Worm (Caenorhabditis elegans) whole organism, mixed stage, embryonic: ENCODE results near the gene F46C5.6.

Experiments
- M03D4.4 ChIP-seq: sonication (generic microtip); optimal IDR thresholded peaks from 2 replicates; lab custom pipeline; 2017; ENCODE audit warnings: mild to moderate bottlenecking, missing genetic modification characterization, missing compliant biosample characterization
- bed-3 ChIP-seq: fragments of 200-800 bp; sonication (Bioruptor generic); optimal IDR thresholded peaks from 3 replicates; lab custom pipeline; 2018; ENCODE audit warnings: mild to moderate bottlenecking, missing genetic modification characterization, moderate library complexity, missing compliant biosample characterization
- blmp-1 ChIP-seq: fragments of 150-350 bp; optimal IDR thresholded peaks from 2 replicates; lab custom pipeline; 2014; ENCODE audit warnings: missing biosample characterization, missing genetic modification characterization
- ceh-39 ChIP-seq: fragments of 150-350 bp; optimal IDR thresholded peaks from 2 replicates; lab custom pipeline; 2014; ENCODE audit warnings: missing biosample characterization, missing genetic modification characterization
- ceh-43 ChIP-seq: fragments of 200-800 bp; sonication (Bioruptor generic); optimal IDR thresholded peaks from 2 replicates; lab custom pipeline; 2018; ENCODE audit warnings: mild to moderate bottlenecking, missing genetic modification characterization, moderate library complexity, missing compliant biosample characterization
- ceh-83 ChIP-seq: fragments of 200-800 bp; sonication (Bioruptor generic); optimal IDR thresholded peaks from 2 replicates; lab custom pipeline; 2018; ENCODE audit warnings: mild to moderate bottlenecking, missing genetic modification characterization, missing compliant biosample characterization
- cnd-1 ChIP-seq: fragments of 200-800 bp; sonication (Bioruptor generic); optimal IDR thresholded peaks from 2 replicates; lab custom pipeline; 2018; ENCODE audit warnings: mild to moderate bottlenecking, missing genetic modification characterization, missing compliant biosample characterization
- drap-1 ChIP-seq: fragments of 200-800 bp; sonication (Bioruptor generic); optimal IDR thresholded peaks from 3 replicates; lab custom pipeline; 2018; ENCODE audit warnings: mild to moderate bottlenecking, missing genetic modification characterization, missing compliant biosample characterization
- elt-3 ChIP-seq: fragments of 150-350 bp; optimal IDR thresholded peaks from 2 replicates; lab custom pipeline; 2014; ENCODE audit warnings: missing biosample characterization, missing genetic modification characterization
- flh-1 ChIP-seq: fragments of 200-800 bp; sonication (Bioruptor generic); optimal IDR thresholded peaks from 2 replicates; lab custom pipeline; 2018; ENCODE audit warnings: mild to moderate bottlenecking, missing genetic modification characterization, moderate library complexity, missing compliant biosample characterization
- ham-2 ChIP-seq: fragments of 200-800 bp; sonication (Bioruptor generic); optimal IDR thresholded peaks from 2 replicates; lab custom pipeline; 2018; ENCODE audit warnings: mild to moderate bottlenecking, missing genetic modification characterization, missing compliant biosample characterization
- hlh-1 ChIP-seq: fragments of 150-350 bp; optimal IDR thresholded peaks from 2 replicates; lab custom pipeline; 2014; ENCODE audit warnings: missing biosample characterization, missing genetic modification reagents, missing genetic modification characterization
- lin-13 ChIP-seq: fragments of 150-350 bp; optimal IDR thresholded peaks from 2 replicates; lab custom pipeline; 2014; ENCODE audit warnings: missing biosample characterization, missing genetic modification characterization
- lin-32 ChIP-seq: fragments of 200-800 bp; sonication (Bioruptor generic); optimal IDR thresholded peaks from 2 replicates; lab custom pipeline; 2018; ENCODE audit warnings: mild to moderate bottlenecking, missing genetic modification characterization, missing compliant biosample characterization
- lsy-2 ChIP-seq: fragments of 150-350 bp; optimal IDR thresholded peaks from 2 replicates; lab custom pipeline; 2014; ENCODE audit warnings: missing biosample characterization, missing genetic modification characterization
- mab-5 ChIP-seq: fragments of 150-350 bp; optimal IDR thresholded peaks from 2 replicates; lab custom pipeline; 2014; ENCODE audit warnings: missing biosample characterization, missing genetic modification characterization
- mep-1 ChIP-seq: fragments of 150-350 bp; optimal IDR thresholded peaks from 2 replicates; lab custom pipeline; 2017; ENCODE audit warnings: missing biosample characterization, missing genetic modification reagents, missing genetic modification characterization, inconsistent platforms
- mls-2 ChIP-seq: sonication (generic microtip); optimal IDR thresholded peaks from 2 replicates; lab custom pipeline; 2016; ENCODE audit warnings: mild to moderate bottlenecking, missing genetic modification characterization, moderate library complexity, missing compliant biosample characterization
- nhr-12 ChIP-seq: fragments of 150-350 bp; optimal IDR thresholded peaks from 2 replicates; lab custom pipeline; 2014; ENCODE audit warnings: missing biosample characterization, missing genetic modification characterization
- nhr-237 ChIP-seq: fragments of 150-350 bp; optimal IDR thresholded peaks from 2 replicates; lab custom pipeline; 2014; ENCODE audit warnings: missing biosample characterization, missing genetic modification characterization
- nhr-28 ChIP-seq: fragments of 150-350 bp; optimal IDR thresholded peaks from 2 replicates; lab custom pipeline; 2014; ENCODE audit warnings: missing biosample characterization, missing genetic modification characterization
- nhr-76 ChIP-seq: sonication (generic microtip); optimal IDR thresholded peaks from 2 replicates; lab custom pipeline; 2017; ENCODE audit warnings: missing biosample characterization, missing genetic modification characterization
- pha-4 ChIP-seq: fragments of 150-350 bp; optimal IDR thresholded peaks from 2 replicates; lab custom pipeline; 2018; ENCODE audit warnings: missing biosample characterization, missing genetic modification reagents, missing genetic modification characterization
- sem-2 ChIP-seq: fragments of 200-800 bp; sonication (Bioruptor generic); optimal IDR thresholded peaks from 2 replicates; lab custom pipeline; 2018; ENCODE audit warnings: mild to moderate bottlenecking, missing genetic modification characterization, missing compliant biosample characterization
- snpc-4 ChIP-seq: fragments of 150-350 bp; optimal IDR thresholded peaks from 2 replicates; lab custom pipeline; 2014; ENCODE audit warnings: missing biosample characterization, missing genetic modification characterization
- sptf-1 ChIP-seq: sonication (generic microtip); optimal IDR thresholded peaks from 2 replicates; lab custom pipeline; 2017; ENCODE audit warnings: mild to moderate bottlenecking, missing genetic modification characterization, moderate library complexity, missing compliant biosample characterization
- tbx-8 ChIP-seq: fragments of 200-800 bp; sonication (Bioruptor generic); optimal IDR thresholded peaks from 2 replicates; lab custom pipeline; 2018; ENCODE audit warnings: mild to moderate bottlenecking, missing genetic modification characterization, moderate library complexity, missing compliant biosample characterization
- unc-120 ChIP-seq: sonication (generic microtip); optimal IDR thresholded peaks from 2 replicates; lab custom pipeline; 2017; ENCODE audit warnings: missing genetic modification characterization, missing compliant biosample characterization; ENCODE audit not compliant: poor library complexity, severe bottlenecking
- unc-62 ChIP-seq: fragments of 150-350 bp; optimal IDR thresholded peaks from 2 replicates; lab custom pipeline; 2014; ENCODE audit warnings: missing biosample characterization, missing genetic modification reagents, missing genetic modification characterization
- zip-8 ChIP-seq: fragments of 150-350 bp; optimal IDR thresholded peaks from 2 replicates; lab custom pipeline; 2014; ENCODE audit warnings: missing biosample characterization, missing genetic modification characterization
- ztf-11 ChIP-seq: fragments of 150-350 bp; optimal IDR thresholded peaks from 2 replicates; lab custom pipeline; 2014; ENCODE audit warnings: missing biosample characterization, missing genetic modification characterization

Gene F46C5.6

ce11 chrII:8818257-8818656 is 26.1 kb downstream of the F46C5.6 start:
- TF ChIP-seq lsy-2 (tag; lab: Kevin White, UChicago), result no peak
- no peak for TF ChIP-seq ceh-43 (GFP tag; lab: Kevin White, UChicago)
- TF ChIP-seq M03D4.4, result no peak
- no peak for TF ChIP-seq ztf-11 (tag; lab: Kevin White, UChicago)
- TF ChIP-seq snpc-4 (tag; lab: Kevin White, UChicago), result no peak
- no peak for TF ChIP-seq tbx-8 (GFP tag; lab: Kevin White, UChicago)
- no peak for TF ChIP-seq blmp-1
- TF ChIP-seq mep-1 (tag; lab: Kevin White, UChicago), result no peak
- no peak for TF ChIP-seq zip-8
- no peak for TF ChIP-seq ceh-39 (tag; lab: Kevin White, UChicago)
- no peak for TF ChIP-seq nhr-12 (tag; lab: Kevin White, UChicago)
- no peak for TF ChIP-seq bed-3 (GFP tag; lab: Kevin White, UChicago)
- TF ChIP-seq unc-120, result no peak
- no peak for TF ChIP-seq mab-5
- no peak for TF ChIP-seq pha-4 (tag; lab: Kevin White, UChicago)
- no peak for TF ChIP-seq drap-1 (GFP tag; lab: Kevin White, UChicago)

DNA sequence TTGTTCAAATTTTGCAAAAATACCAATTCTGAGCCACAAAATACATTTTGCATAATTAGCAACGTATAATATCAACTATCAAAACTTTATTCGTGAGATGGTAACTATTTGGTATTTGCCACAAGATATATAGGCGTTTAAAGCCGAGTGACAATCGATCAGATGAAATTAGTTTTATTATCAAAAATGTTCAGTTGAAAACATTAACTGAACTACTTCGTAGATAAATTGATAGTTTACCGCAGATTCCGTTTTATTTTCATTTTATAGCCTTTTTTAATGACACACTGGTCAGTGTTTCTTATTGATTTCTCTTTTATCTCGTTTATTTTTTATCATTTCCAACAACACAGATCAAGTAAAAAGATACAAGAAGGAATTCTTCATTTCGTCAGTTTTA is 27.1 kb downstream of the F46C5.6 start:
- TF ChIP-seq mab-5, result no peak
- TF ChIP-seq mep-1 (tag; lab: Kevin White, UChicago), result no peak
- no peak for TF ChIP-seq unc-62 (GFP tag; lab: Kevin White, UChicago)
- no peak for TF ChIP-seq M03D4.4
- TF ChIP-seq snpc-4 (tag; lab: Kevin White, UChicago), result no peak
- no peak for TF ChIP-seq nhr-28 (tag; lab: Kevin White, UChicago)
- TF ChIP-seq, all 35 proteins: peak for 0

ce11 chrII:8814231-8814630 is 30.1 kb downstream of the F46C5.6 start:
- no peak for TF ChIP-seq mab-5
- TF ChIP-seq unc-120, result no peak
- no peak for TF ChIP-seq ham-2 (GFP tag; lab: Kevin White, UChicago)
- TF ChIP-seq pha-4 (tag; lab: Kevin White, UChicago), result no peak
- TF ChIP-seq snpc-4 (tag; lab: Kevin White, UChicago), result no peak
- TF ChIP-seq mls-2 (tag; lab: Kevin White, UChicago), result no peak
- TF ChIP-seq bed-3 (GFP tag; lab: Kevin White, UChicago), result no peak
- no peak for TF ChIP-seq zip-8
- TF ChIP-seq nhr-76 (tag; lab: Kevin White, UChicago), result no peak
- TF ChIP-seq, all 35 proteins: peak for 0

ce11 chrII:8813659-8814058 is 30.7 kb downstream of the F46C5.6 start:
- no peak for TF ChIP-seq sptf-1 (tag; lab: Kevin White, UChicago)
- TF ChIP-seq elt-3 (tag; lab: Kevin White, UChicago), result no peak
- TF ChIP-seq mls-2 (tag; lab: Kevin White, UChicago), result no peak
- no peak for TF ChIP-seq unc-62 (GFP tag; lab: Kevin White, UChicago)
- TF ChIP-seq drap-1 (GFP tag; lab: Kevin White, UChicago), result no peak
- TF ChIP-seq lin-32, result no peak
- TF ChIP-seq sem-2 (GFP tag; lab: Kevin White, UChicago), result no peak
- TF ChIP-seq hlh-1 (tag; lab: Kevin White, UChicago), result no peak
- TF ChIP-seq cnd-1 (tag; lab: Kevin White, UChicago), result no peak
- no peak for TF ChIP-seq unc-120
- TF ChIP-seq ham-2 (GFP tag; lab: Kevin White, UChicago), result no peak

- TF ChIP-seq sptf-1 (tag; lab: Kevin White, UChicago) (no peak), tbx-8 (GFP tag; lab: Kevin White, UChicago) (no peak), unc-120 (no peak), ztf-11 (tag; lab: Kevin White, UChicago) (no peak), ham-2 (GFP tag; lab: Kevin White, UChicago) (no peak), snpc-4 (tag; lab: Kevin White, UChicago) (no peak), lin-13 (tag; lab: Kevin White, UChicago) (no peak), sem-2 (GFP tag; lab: Kevin White, UChicago) (no peak), flh-1 (no peak), blmp-1 (no peak), ceh-43 (GFP tag; lab: Kevin White, UChicago) (no peak), ceh-83 (GFP tag; lab: Kevin White, UChicago) (no peak), bed-3 (GFP tag; lab: Kevin White, UChicago) (no peak), zip-8 (no peak), pha-4 (tag; lab: Kevin White, UChicago) (no peak), nhr-12 (tag; lab: Kevin White, UChicago) (no peak), elt-3 (tag; lab: Kevin White, UChicago) (no peak), nhr-237 (no peak)
Measured at ce11 chrII:8812346-8812745, 32.0 kb downstream of the F46C5.6 start.
